Fruit fly (Drosophila melanogaster) whole organism, pupa: Measurements from ENCODE around the gene Ctr1A.

Experiments
- CG12605 ChIP-seq: fragments of 200-800 bp; sonication (Bioruptor generic); IDR thresholded peaks from 2 replicates; pipeline ENCODE4 v1.3.6; 2022; ENCODE audit warnings: missing biosample characterization, missing genetic modification characterization
- CG34367 ChIP-seq: fragments of 200-800 bp; sonication (Bioruptor generic); optimal IDR thresholded peaks from 2 replicates; lab custom pipeline; 2018; ENCODE audit warnings: missing biosample characterization, mild to moderate bottlenecking, missing genetic modification characterization
- EcR ChIP-seq: fragments of 200-800 bp; sonication (Bioruptor generic); optimal IDR thresholded peaks from 3 replicates; lab custom pipeline; 2019; ENCODE audit warnings: missing biosample characterization, missing genetic modification characterization, mild to moderate bottlenecking, moderate library complexity, missing genetic modification reagents

DNA sequence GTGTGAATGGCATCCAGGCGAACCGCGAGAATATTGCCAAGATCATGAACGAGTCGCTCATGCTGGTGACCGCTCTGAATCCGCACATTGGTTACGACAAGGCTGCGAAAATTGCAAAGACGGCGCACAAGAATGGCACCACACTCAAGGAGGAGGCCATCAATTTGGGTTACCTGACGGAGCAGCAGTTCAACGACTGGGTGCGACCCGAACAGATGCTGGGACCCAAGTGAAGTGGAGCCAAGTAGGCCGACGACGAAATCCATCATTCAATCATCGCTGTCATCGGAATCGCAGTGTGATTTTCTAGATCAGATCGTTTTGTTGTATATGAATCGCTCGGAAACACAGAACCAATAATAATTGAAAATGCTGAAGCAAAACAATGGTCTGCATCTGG is 20.0 kb downstream of the Ctr1A start, which contains the start of gene Fum2:
- TF ChIP-seq CG34367 (tag; lab: Kevin White, UChicago) (no peak), CG12605 (GFP tag; lab: Robert Waterston, UW) (no peak), EcR (GFP tag; lab: Kevin White, UChicago) (no peak)
